Worm (Caenorhabditis elegans): Measurements from ENCODE around the gene clec-150.

The clec-150 gene

ce11 chrIII:961948-962347 lies 40.6 kb upstream of the clec-150 start, which contains the start of gene fbxa-51 (continued):
- TF ChIP-seq F26F4.8 (GFP tag; conservative IDR thresholded peaks at IDR 0.05), result no peak
- TF ChIP-seq hlh-30 (tag; optimal IDR thresholded peaks at IDR 0.05; ENCODE audit: insufficient read depth), result no peak
- TF ChIP-seq zip-2 (tag; optimal IDR thresholded peaks at IDR 0.05), result no peak
- TF ChIP-seq nhr-6 (tag; optimal IDR thresholded peaks at IDR 0.05), result no peak

- TF ChIP-seq unc-62 (GFP tag; optimal IDR thresholded peaks at IDR 0.05 in 1 of 2) (peak in 1 of 2 experiments; percentile 94), unc-62 (tag; optimal IDR thresholded peaks at IDR 0.05) (no peak), daf-12 (tag; optimal IDR thresholded peaks at IDR 0.05) (no peak)
Observed at ce11 chrIII:964637-965036, 37.9 kb upstream of the clec-150 start.

ce11 chrIII:966259-966658 lies 36.2 kb upstream of the clec-150 start:
- TF ChIP-seq arid-1 (GFP tag; conservative IDR thresholded peaks at IDR 0.05) (no peak), nhr-237 (tag; optimal IDR thresholded peaks at IDR 0.05) (no peak), D1046.2 (GFP tag; IDR thresholded peaks at IDR 0.05) (no peak), vab-7 (GFP tag; IDR thresholded peaks at IDR 0.05) (no peak), nhr-42 (GFP tag; IDR thresholded peaks at IDR 0.05) (no peak), madf-5 (GFP tag; IDR thresholded peaks at IDR 0.05) (no peak), T26A8.4 (GFP tag; IDR thresholded peaks at IDR 0.05) (no peak), cey-2 (tag; optimal IDR thresholded peaks at IDR 0.05; ENCODE audit: borderline replicate concordance, insufficient read depth) (no peak), skn-1 (tag; optimal IDR thresholded peaks at IDR 0.05) (no peak), fkh-10 (GFP tag; optimal IDR thresholded peaks at IDR 0.05) (no peak), jun-1 (tag; optimal IDR thresholded peaks at IDR 0.05) (no peak), Y105C5A.15 (GFP tag; IDR thresholded peaks at IDR 0.05) (no peak), daf-19 (GFP tag; conservative IDR thresholded peaks at IDR 0.05) (no peak), Y5F2A.4 (GFP tag; optimal IDR thresholded peaks at IDR 0.05) (no peak), F49E8.2 (tag; optimal IDR thresholded peaks at IDR 0.05; ENCODE audit: borderline replicate concordance) (no peak)

ce11 chrIII:970928-971327 lies 31.6 kb upstream of the clec-150 start:
- TF ChIP-seq lim-7 (GFP tag; IDR thresholded peaks at IDR 0.05) (no peak), snpc-1.2 (GFP tag; IDR thresholded peaks at IDR 0.05) (0 out of 2 replicates have a peak, but pooled peaks have one; percentile 57), nhr-111 (GFP tag; optimal IDR thresholded peaks at IDR 0.05) (no peak), php-3 (GFP tag; IDR thresholded peaks at IDR 0.05) (peak; percentile 19; the same call in 1 of the 2 replicates), dmd-6 (GFP tag; IDR thresholded peaks at IDR 0.05) (no peak), set-16 (GFP tag; IDR thresholded peaks at IDR 0.05) (peak; percentile 91), egl-43 (GFP tag; IDR thresholded peaks at IDR 0.05) (0 out of 2 replicates have a peak, but pooled peaks have one; percentile 27), dve-1 (tag; optimal IDR thresholded peaks at IDR 0.05; ENCODE audit: insufficient read depth) (no peak), R02D3.7 (tag; optimal IDR thresholded peaks at IDR 0.05) (no peak), dpl-1 (GFP tag; optimal IDR thresholded peaks at IDR 0.05) (no peak), madf-9 (GFP tag; conservative IDR thresholded peaks at IDR 0.05) (no peak), nhr-76 (tag; optimal IDR thresholded peaks at IDR 0.05) (no peak), Y48G9A.11 (GFP tag; IDR thresholded peaks at IDR 0.05) (0 out of 2 replicates have a peak, but pooled peaks have one; percentile 22), sdz-12 (GFP tag; optimal IDR thresholded peaks at IDR 0.05) (no peak)

- TF ChIP-seq duxl-1 (tag; optimal IDR thresholded peaks at IDR 0.05; ENCODE audit: poor library complexity) (no peak), snpc-4 (tag; optimal IDR thresholded peaks at IDR 0.05) (no peak), egl-43 (GFP tag; IDR thresholded peaks at IDR 0.05) (peak; percentile 48; the same call in 1 of the 2 replicates), T20F7.1 (GFP tag; optimal IDR thresholded peaks at IDR 0.05) (no peak), daf-8 (GFP tag; IDR thresholded peaks at IDR 0.05) (no peak), zfp-2 (tag; optimal IDR thresholded peaks at IDR 0.05) (no peak), attf-4 (tag; optimal IDR thresholded peaks at IDR 0.05) (no peak), ctbp-1 (GFP tag; IDR thresholded peaks at IDR 0.05) (no peak), F37D6.2 (tag; optimal IDR thresholded peaks at IDR 0.05) (no peak), lim-7 (GFP tag; IDR thresholded peaks at IDR 0.05) (no peak), ceh-20 (GFP tag; IDR thresholded peaks at IDR 0.05) (no peak), set-16 (GFP tag; IDR thresholded peaks at IDR 0.05) (peak; percentile 90), skn-1 (tag; optimal IDR thresholded peaks at IDR 0.05) (no peak), ceh-28 (tag; optimal IDR thresholded peaks at IDR 0.05) (no peak), mxl-3 (GFP tag; optimal IDR thresholded peaks at IDR 0.05) (no peak)
Observed at ce11 chrIII:978889-979288, 23.6 kb upstream of the clec-150 start.
